Worm (Caenorhabditis elegans): ENCODE results near the gene fbxl-3.

Gene fbxl-3

DNA sequence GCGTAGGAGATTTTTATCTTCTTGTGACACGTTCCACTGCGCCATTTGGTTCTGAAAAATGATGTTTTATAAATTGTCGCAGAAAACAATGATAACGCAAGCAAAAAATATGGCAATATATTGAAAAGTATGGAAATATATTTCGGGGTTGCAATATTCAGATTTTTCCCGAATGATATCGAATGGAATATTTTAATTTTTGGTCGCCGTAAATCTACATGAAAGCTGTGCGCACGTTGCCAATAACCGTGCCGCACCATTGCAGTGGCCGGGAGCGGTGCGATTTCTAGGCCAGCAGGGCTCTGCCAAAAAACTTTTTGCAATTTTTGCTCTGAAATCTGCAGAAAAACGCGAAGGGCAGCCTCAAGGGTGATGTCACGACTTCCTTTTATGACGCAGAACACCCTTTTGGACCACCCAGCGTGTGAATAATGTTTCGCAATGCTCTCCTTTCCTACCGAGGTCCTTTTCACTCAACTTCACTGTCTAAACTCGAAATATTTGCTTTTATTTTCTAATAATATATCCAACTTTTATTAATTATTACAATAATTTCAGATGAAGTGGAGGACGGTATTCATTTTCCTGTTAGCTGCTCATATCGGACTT lies 40.5 kb downstream of the fbxl-3 start, which contains the start of the genes F09E5.11 and bmy-1 (continued):
- peak; percentile 81 for TF ChIP-seq atf-7 (tag; optimal IDR thresholded peaks at IDR 0.05)
- TF ChIP-seq dpff-1 (tag; optimal IDR thresholded peaks at IDR 0.05) = no peak
- peak; percentile 87 for TF ChIP-seq K11D2.4 (GFP tag; IDR thresholded peaks at IDR 0.05)
- TF ChIP-seq madf-6 (GFP tag; IDR thresholded peaks at IDR 0.05) = peak; percentile 70
- no peak for TF ChIP-seq F39B2.1 (GFP tag; IDR thresholded peaks at IDR 0.05)
- peak; percentile 78 for TF ChIP-seq lin-54 (GFP tag; optimal IDR thresholded peaks at IDR 0.05)
- peak; percentile 9 for TF ChIP-seq B0035.1 (tag; optimal IDR thresholded peaks at IDR 0.05)
- no peak for TF ChIP-seq sea-2 (GFP tag; IDR thresholded peaks at IDR 0.05)
- peak; percentile 91 for TF ChIP-seq ztf-25 (GFP tag; IDR thresholded peaks at IDR 0.05)
- no peak for TF ChIP-seq snpc-1.3 (tag; optimal IDR thresholded peaks at IDR 0.05; ENCODE audit: insufficient read depth)
- TF ChIP-seq nhr-27 (tag; optimal IDR thresholded peaks at IDR 0.05) = no peak
- peak; percentile 65 for TF ChIP-seq ets-4 (GFP tag; optimal IDR thresholded peaks at IDR 0.05)
- peak; percentile 72; the same call in 1 of the 2 replicates for TF ChIP-seq egl-44 (GFP tag; IDR thresholded peaks at IDR 0.05)
- TF ChIP-seq attf-5 (GFP tag; optimal IDR thresholded peaks at IDR 0.05) = peak; percentile 97
- peak; percentile 51; the same call in 1 of the 2 replicates for TF ChIP-seq hmg-1.2 (GFP tag; IDR thresholded peaks at IDR 0.05)
- peak; percentile 61 for TF ChIP-seq tlf-1 (GFP tag; optimal IDR thresholded peaks at IDR 0.05)
- no peak for TF ChIP-seq F55B11.4 (tag; optimal IDR thresholded peaks at IDR 0.05; ENCODE audit: borderline replicate concordance, insufficient read depth)
- no peak for TF ChIP-seq hlh-26 (GFP tag; conservative IDR thresholded peaks at IDR 0.05)
- TF ChIP-seq aptf-2 (GFP tag; conservative IDR thresholded peaks at IDR 0.05) = peak; percentile 83
- no peak for TF ChIP-seq Y79H2A.3 (GFP tag; conservative IDR thresholded peaks at IDR 0.05)
- TF ChIP-seq lin-35 (GFP tag; optimal IDR thresholded peaks at IDR 0.05) = peak in 1 of 3 experiments; percentile 19
- TF ChIP-seq pbrm-1 (GFP tag; IDR thresholded peaks at IDR 0.05) = peak; percentile 84
- TF ChIP-seq madf-8 (GFP tag; conservative IDR thresholded peaks at IDR 0.05) = peak; percentile 60
- TF ChIP-seq unc-130 (GFP tag; optimal IDR thresholded peaks at IDR 0.05) = peak; percentile 84
- TF ChIP-seq let-526 (GFP tag; IDR thresholded peaks at IDR 0.05) = peak; percentile 91
- peak; percentile 23 for TF ChIP-seq snpc-1.1 (tag; optimal IDR thresholded peaks at IDR 0.05; ENCODE audit: insufficient read depth)
- peak; percentile 26 for TF ChIP-seq B0261.1 (tag; optimal IDR thresholded peaks at IDR 0.05)
- TF ChIP-seq egl-18 (GFP tag; IDR thresholded peaks at IDR 0.05) = no peak
- TF ChIP-seq xnd-1 (tag; optimal IDR thresholded peaks at IDR 0.05) = no peak
- TF ChIP-seq Y67H2A.10 (GFP tag; conservative IDR thresholded peaks at IDR 0.05) = peak; percentile 86
- TF ChIP-seq unc-62 (GFP tag; optimal IDR thresholded peaks at IDR 0.05) = no peak

DNA sequence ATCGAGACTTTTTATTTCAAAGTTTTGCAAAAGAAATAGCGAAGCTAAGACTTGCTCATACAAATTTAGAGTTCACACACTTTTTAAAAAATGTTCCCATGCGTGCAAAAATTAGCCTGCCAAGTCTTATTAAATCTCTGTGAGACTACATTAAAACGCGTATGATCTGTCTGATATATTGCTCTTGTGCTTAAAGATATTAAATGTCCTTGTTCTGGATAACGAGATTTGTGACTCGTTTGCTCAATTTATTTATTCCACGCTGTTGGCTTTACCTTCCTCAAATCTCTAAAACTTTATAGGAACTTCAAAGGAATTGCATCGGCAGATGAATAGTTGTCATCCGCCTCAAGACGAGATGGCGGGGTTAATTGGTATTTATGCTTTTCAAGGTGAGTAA lies 43.3 kb downstream of the fbxl-3 start, which contains the start of gene srg-69:
srg-69 (plus strand) TSS at position 301 of the 400 bp plus-strand sequence.
- TF ChIP-seq snpc-1.3 (tag; optimal IDR thresholded peaks at IDR 0.05; ENCODE audit: insufficient read depth) (no peak), snpc-4 (GFP tag; optimal IDR thresholded peaks at IDR 0.05) (no peak), snpc-4 (tag; optimal IDR thresholded peaks at IDR 0.05) (no peak), somi-1 (GFP tag; optimal IDR thresholded peaks at IDR 0.05) (no peak), bed-1 (GFP tag; IDR thresholded peaks at IDR 0.05) (no peak), ztf-18 (tag; optimal IDR thresholded peaks at IDR 0.05) (no peak), C17E4.6 (GFP tag; IDR thresholded peaks at IDR 0.05) (no peak), F22D6.2 (tag; optimal IDR thresholded peaks at IDR 0.05) (no peak), efl-1 (GFP tag; optimal IDR thresholded peaks at IDR 0.05) (no peak), mes-4 (tag; optimal IDR thresholded peaks at IDR 0.05) (no peak), lsy-27 (tag; optimal IDR thresholded peaks at IDR 0.05; ENCODE audit: borderline replicate concordance, insufficient read depth) (no peak), ceh-40 (GFP tag; IDR thresholded peaks at IDR 0.05) (no peak), egl-44 (GFP tag; IDR thresholded peaks at IDR 0.05) (no peak), F52B5.7 (tag; optimal IDR thresholded peaks at IDR 0.05) (no peak), unc-62 (GFP tag; optimal IDR thresholded peaks at IDR 0.05) (no peak)

Measured in whole organism, young adult.